Worm (Caenorhabditis elegans) whole organism, L4 larva: ENCODE results near the gene pap-2.

ENCODE experiments used
- daf-12 ChIP-seq: fragments of 150-350 bp; optimal IDR thresholded peaks from 2 replicates; lab custom pipeline; 2014; ENCODE audit warnings: missing biosample characterization, missing genetic modification reagents, missing genetic modification characterization
- jun-1 ChIP-seq: fragments of 150-350 bp; optimal IDR thresholded peaks from 2 replicates; lab custom pipeline; 2014; ENCODE audit warnings: missing biosample characterization, missing genetic modification reagents, missing genetic modification characterization
- lsy-2 ChIP-seq, 2 experiments: fragments of 150-350 bp in 1 of 2; sonication (generic microtip) in 1 of 2; optimal IDR thresholded peaks; 2 replicates each; lab custom pipeline; 2014 to 2017; ENCODE audit warnings: missing biosample characterization in 2 of 2, missing genetic modification characterization in 2 of 2
- skn-1 ChIP-seq: fragments of 150-350 bp; optimal IDR thresholded peaks from 2 replicates; lab custom pipeline; 2014; ENCODE audit warnings: missing biosample characterization, missing genetic modification characterization
- zag-1 ChIP-seq: fragments of 150-350 bp; optimal IDR thresholded peaks from 2 replicates; lab custom pipeline; 2014; ENCODE audit warnings: missing biosample characterization, missing genetic modification characterization

DNA sequence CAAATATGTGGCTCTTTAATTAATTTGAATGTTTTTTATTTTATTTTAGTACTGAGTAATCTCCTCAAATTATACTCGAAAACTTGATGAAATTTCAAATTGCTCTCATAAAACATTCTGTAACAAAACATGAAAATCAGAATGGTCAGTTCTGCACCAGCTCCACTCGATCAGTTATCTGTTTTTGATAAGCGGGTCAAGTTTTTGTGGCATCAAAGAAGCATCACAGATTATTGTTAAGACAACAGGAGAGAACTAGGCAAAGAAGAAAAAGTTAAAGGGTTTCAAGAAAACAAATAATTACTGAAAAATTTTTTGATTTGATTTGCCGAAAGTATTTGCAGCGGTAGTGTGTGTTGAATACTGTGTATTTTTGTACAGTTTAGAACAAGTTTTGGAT lies 2.1 kb downstream of the pap-2 start:
- TF ChIP-seq daf-12 (tag; lab: Kevin White, UChicago), result no peak
- TF ChIP-seq zag-1 (tag; lab: Kevin White, UChicago), result no peak
- TF ChIP-seq jun-1 (tag; lab: Kevin White, UChicago), result no peak
- TF ChIP-seq skn-1, result no peak
- TF ChIP-seq lsy-2 (tag; optimal IDR thresholded peaks at IDR 0.05; lab: Kevin White, UChicago), result no peak
